Worm (Caenorhabditis elegans) whole organism, L2 larva: ENCODE measurements around the gene dhhc-4.

Experiments used
- ZK546.5 ChIP-seq: sonication (generic microtip); optimal IDR thresholded peaks from 2 replicates; lab custom pipeline; 2017; ENCODE audit warnings: missing biosample characterization, missing genetic modification characterization
- nhr-11 ChIP-seq: fragments of 150-350 bp; optimal IDR thresholded peaks from 2 replicates; lab custom pipeline; 2014; ENCODE audit warnings: missing biosample characterization, missing genetic modification characterization
- nhr-25 ChIP-seq: fragments of 150-350 bp; sonication (generic microtip); optimal IDR thresholded peaks from 3 replicates; lab custom pipeline; 2014; ENCODE audit warnings: missing biosample characterization, missing genetic modification characterization

- TF ChIP-seq nhr-25 (no peak), nhr-11 (tag; lab: Kevin White, UChicago) (no peak), ZK546.5 (tag; lab: Kevin White, UChicago) (no peak)
Observed at ce11 chrIII:9860201-9860780, 7.3 kb downstream of the dhhc-4 start, which contains the start of gene twk-48.
